Worm (Caenorhabditis elegans) whole organism, young adult: ENCODE results near the gene rbm-25.

Source experiments
- K11D2.4 ChIP-seq: fragments of 200-800 bp; sonication (Bioruptor generic); IDR thresholded peaks from 2 replicates; pipeline ENCODE4 v1.3.6; 2022; ENCODE audit warnings: missing genetic modification reagents, missing genetic modification characterization, missing compliant biosample characterization
- ZK185.1 ChIP-seq: sonication (generic microtip); optimal IDR thresholded peaks from 2 replicates; lab custom pipeline; 2016; ENCODE audit warnings: mild to moderate bottlenecking, missing genetic modification characterization, missing compliant biosample characterization; ENCODE audit not compliant: poor library complexity, severe bottlenecking
- ama-1 ChIP-seq, 3 experiments: fragments of 150-350 bp in 1 of 3; sonication (generic microtip) in 2 of 3; optimal IDR thresholded peaks; 2 replicates each; lab custom pipeline; 2014 to 2018; ENCODE audit warnings: missing biosample characterization in 2 of 3, missing genetic modification characterization in 2 of 3, missing genetic modification reagents in 2 of 3
- aptf-3 ChIP-seq: fragments of 200-800 bp; sonication (Bioruptor generic); IDR thresholded peaks from 2 replicates; pipeline ENCODE4 v1.3.6; 2022; ENCODE audit warnings: missing genetic modification characterization, missing compliant biosample characterization
- dox-1 ChIP-seq: fragments of 200-800 bp; sonication (Bioruptor generic); IDR thresholded peaks from 2 replicates; pipeline ENCODE4 v1.3.6; 2022; ENCODE audit warnings: missing genetic modification reagents, missing genetic modification characterization, missing compliant biosample characterization
- hlh-12 ChIP-seq: sonication (generic microtip); optimal IDR thresholded peaks from 2 replicates; lab custom pipeline; 2016; ENCODE audit warnings: missing genetic modification characterization, missing compliant biosample characterization
- hsf-1 ChIP-seq: fragments of 200-800 bp; sonication (Bioruptor generic); IDR thresholded peaks from 2 replicates; pipeline ENCODE4 v1.3.6; 2022; ENCODE audit warnings: missing genetic modification reagents, missing genetic modification characterization, missing compliant biosample characterization
- lin-35 ChIP-seq, 3 experiments: fragments of 150-350 bp in 2 of 3; sonication (generic microtip) in 1 of 3; optimal IDR thresholded peaks; 2 replicates each; lab custom pipeline; 2014 to 2018; ENCODE audit warnings: missing biosample characterization in 3 of 3, missing genetic modification characterization in 3 of 3, missing genetic modification reagents in 3 of 3
- nhr-90 ChIP-seq: sonication (generic microtip); optimal IDR thresholded peaks from 2 replicates; lab custom pipeline; 2016; ENCODE audit warnings: missing genotype, mild to moderate bottlenecking, missing genetic modification characterization, missing compliant biosample characterization
- xnd-1 ChIP-seq: sonication (generic microtip); optimal IDR thresholded peaks from 2 replicates; lab custom pipeline; 2016; ENCODE audit warnings: missing genotype, missing genetic modification reagents, missing genetic modification characterization, missing compliant biosample characterization

DNA sequence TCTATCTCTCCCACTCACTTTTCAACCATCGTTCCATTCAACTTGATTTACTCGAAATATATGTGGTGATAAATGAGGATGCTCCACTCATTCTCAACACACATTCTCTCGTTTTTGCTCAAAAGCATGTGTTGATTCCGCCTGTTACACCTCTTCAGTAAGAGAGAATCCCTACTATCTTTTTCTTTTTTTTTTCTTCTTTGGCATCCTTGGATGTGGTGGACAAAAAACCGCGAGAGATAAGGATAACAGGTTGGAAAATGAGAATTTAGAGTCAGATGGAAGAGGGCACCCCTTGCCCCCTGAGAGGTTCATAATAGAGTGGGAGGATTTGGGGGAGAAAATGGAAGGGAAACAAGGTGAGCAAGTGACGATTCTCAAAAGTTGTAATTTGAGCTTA is 19.0 kb upstream of the rbm-25 start:
- no peak for TF ChIP-seq ZK185.1
- TF ChIP-seq ama-1 (optimal IDR thresholded peaks at IDR 0.05; lab: Kevin White, UChicago) = no peak
- no peak for TF ChIP-seq ama-1 (GFP tag; optimal IDR thresholded peaks at IDR 0.05; lab: Kevin White, UChicago)
- TF ChIP-seq lin-35 (GFP tag; optimal IDR thresholded peaks at IDR 0.05; lab: Kevin White, UChicago) = no peak
- no peak for TF ChIP-seq hlh-12 (tag; lab: Kevin White, UChicago)
- no peak for TF ChIP-seq aptf-3 (GFP tag; lab: Robert Waterston, UW)
- no peak for TF ChIP-seq K11D2.4
- no peak for TF ChIP-seq nhr-90
- TF ChIP-seq dox-1 (GFP tag; lab: Robert Waterston, UW) = no peak
- TF ChIP-seq hsf-1 = no peak
- TF ChIP-seq xnd-1 (tag; lab: Kevin White, UChicago) = no peak
